Worm (Caenorhabditis elegans): ENCODE measurements around the gene srw-4.

srw-4 gene

DNA sequence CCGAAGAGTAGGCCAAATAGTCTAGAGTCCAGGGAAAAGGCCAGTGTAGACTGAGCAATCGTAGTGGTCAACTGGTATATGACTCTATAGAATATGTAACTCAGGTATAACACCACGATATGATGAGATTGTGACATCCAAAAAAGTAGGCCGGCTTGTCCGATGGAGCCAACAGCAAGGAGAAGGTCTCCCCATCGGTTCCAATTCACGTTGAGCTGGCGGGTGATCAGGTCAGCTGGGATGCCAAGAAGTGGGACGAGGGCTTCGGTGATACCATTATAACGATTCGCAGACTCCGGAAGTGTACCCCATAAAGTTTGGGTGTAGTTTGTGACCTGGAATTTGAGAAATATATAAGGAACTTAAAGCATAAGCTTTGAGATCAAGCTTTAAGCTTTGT lies 15.6 kb downstream of the srw-4 start:
- TF ChIP-seq scrt-1 (GFP tag; IDR thresholded peaks at IDR 0.05) (no peak), aly-1 (tag; optimal IDR thresholded peaks at IDR 0.05) (no peak), ama-1 (optimal IDR thresholded peaks at IDR 0.05) (no peak), ceh-13 (GFP tag; optimal IDR thresholded peaks at IDR 0.05) (no peak), pes-1 (GFP tag; IDR thresholded peaks at IDR 0.05) (no peak), ets-7 (tag; optimal IDR thresholded peaks at IDR 0.05) (no peak), tbx-37 (GFP tag; conservative IDR thresholded peaks at IDR 0.05) (no peak), hmbx-1 (tag; optimal IDR thresholded peaks at IDR 0.05) (no peak), sea-1 (GFP tag; conservative IDR thresholded peaks at IDR 0.05) (no peak), B0310.2 (tag; optimal IDR thresholded peaks at IDR 0.05) (no peak), tra-4 (tag; optimal IDR thresholded peaks at IDR 0.05) (no peak), ceh-36 (tag; optimal IDR thresholded peaks at IDR 0.05) (no peak)

ce11 chrV:2871754-2872504 lies 16.7 kb downstream of the srw-4 start:
- TF ChIP-seq ceh-36 (tag; optimal IDR thresholded peaks at IDR 0.05) = no peak
- TF ChIP-seq scrt-1 (GFP tag; IDR thresholded peaks at IDR 0.05) = no peak
- no peak for TF ChIP-seq hnd-1 (tag; optimal IDR thresholded peaks at IDR 0.05)
- no peak for TF ChIP-seq B0310.2 (tag; optimal IDR thresholded peaks at IDR 0.05)
- TF ChIP-seq tra-4 (tag; optimal IDR thresholded peaks at IDR 0.05) = no peak
- TF ChIP-seq ama-1 (optimal IDR thresholded peaks at IDR 0.05) = no peak
- no peak for TF ChIP-seq hmg-4 (GFP tag; optimal IDR thresholded peaks at IDR 0.05)
- no peak for TF ChIP-seq flt-1 (GFP tag; IDR thresholded peaks at IDR 0.05)
- TF ChIP-seq hmbx-1 (tag; optimal IDR thresholded peaks at IDR 0.05) = no peak
- no peak for TF ChIP-seq ceh-13 (GFP tag; optimal IDR thresholded peaks at IDR 0.05)
- no peak for TF ChIP-seq tbx-37 (GFP tag; conservative IDR thresholded peaks at IDR 0.05)
- no peak for TF ChIP-seq aly-1 (tag; optimal IDR thresholded peaks at IDR 0.05)
- TF ChIP-seq F13C5.2 (tag; optimal IDR thresholded peaks at IDR 0.05) = no peak
- TF ChIP-seq ets-7 (tag; optimal IDR thresholded peaks at IDR 0.05) = no peak
- no peak for TF ChIP-seq sea-1 (GFP tag; conservative IDR thresholded peaks at IDR 0.05)
- TF ChIP-seq pes-1 (GFP tag; IDR thresholded peaks at IDR 0.05) = no peak
- no peak for TF ChIP-seq tbx-11 (GFP tag; IDR thresholded peaks at IDR 0.05)

DNA sequence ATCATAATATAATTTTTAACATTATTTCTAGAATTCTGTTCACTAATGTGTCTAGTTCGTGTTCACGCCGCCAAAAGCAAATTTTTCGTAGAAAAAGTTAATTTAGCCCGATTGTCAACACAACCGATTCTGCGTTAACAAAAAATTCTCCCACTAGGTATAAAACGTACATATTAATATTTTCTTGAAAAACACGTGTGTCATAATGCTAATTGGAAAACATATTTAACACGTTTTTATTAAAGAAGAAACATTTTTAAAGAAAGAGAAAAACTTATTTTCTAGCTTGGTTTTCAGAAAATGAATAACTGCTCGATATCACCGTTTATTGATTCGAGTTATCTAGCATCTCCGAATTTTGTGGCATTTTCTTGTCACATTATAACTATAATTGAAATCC lies 18.5 kb downstream of the srw-4 start, which contains the start of gene srh-243:
srh-243 (plus strand) TSS at position 301 of the 400 bp plus-strand sequence.
- TF ChIP-seq hnd-1 (tag; optimal IDR thresholded peaks at IDR 0.05) (no peak), hmbx-1 (tag; optimal IDR thresholded peaks at IDR 0.05) (no peak), pes-1 (GFP tag; IDR thresholded peaks at IDR 0.05) (no peak), B0310.2 (tag; optimal IDR thresholded peaks at IDR 0.05) (no peak), scrt-1 (GFP tag; IDR thresholded peaks at IDR 0.05) (no peak), sea-1 (GFP tag; conservative IDR thresholded peaks at IDR 0.05) (no peak), ama-1 (optimal IDR thresholded peaks at IDR 0.05) (no peak), aly-1 (tag; optimal IDR thresholded peaks at IDR 0.05) (no peak), flt-1 (GFP tag; IDR thresholded peaks at IDR 0.05) (no peak), hmg-4 (GFP tag; optimal IDR thresholded peaks at IDR 0.05) (no peak), ets-7 (tag; optimal IDR thresholded peaks at IDR 0.05) (no peak), tra-4 (tag; optimal IDR thresholded peaks at IDR 0.05) (no peak), F13C5.2 (tag; optimal IDR thresholded peaks at IDR 0.05) (no peak), tbx-11 (GFP tag; IDR thresholded peaks at IDR 0.05) (no peak), tbx-37 (GFP tag; conservative IDR thresholded peaks at IDR 0.05) (no peak), ceh-36 (tag; optimal IDR thresholded peaks at IDR 0.05) (no peak)

DNA sequence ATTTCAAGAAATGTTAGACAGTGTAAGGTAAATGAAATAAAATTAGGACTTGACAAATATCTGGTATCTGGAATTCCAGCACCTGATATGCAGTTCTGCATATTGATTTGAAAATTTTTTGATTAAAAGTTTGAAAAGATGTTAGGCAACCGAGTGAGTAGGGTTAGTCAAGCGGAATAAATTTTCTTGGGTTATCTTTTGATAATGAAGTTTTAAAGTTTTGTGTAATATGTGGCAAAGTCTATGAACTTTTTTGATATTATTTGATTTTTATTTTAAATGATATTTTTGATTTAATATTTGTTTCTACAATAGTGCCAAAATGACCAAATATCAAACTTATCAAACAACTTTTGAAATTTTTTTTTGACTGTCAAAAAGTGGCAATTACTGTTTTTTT lies 19.1 kb downstream of the srw-4 start, which contains the start of gene srh-241:
srh-241 (minus strand) TSS at position 101 of the 400 bp plus-strand sequence.
- TF ChIP-seq pes-1 (GFP tag; IDR thresholded peaks at IDR 0.05) = no peak
- TF ChIP-seq flt-1 (GFP tag; IDR thresholded peaks at IDR 0.05) = no peak
- TF ChIP-seq tbx-11 (GFP tag; IDR thresholded peaks at IDR 0.05) = no peak
- no peak for TF ChIP-seq hmg-4 (GFP tag; optimal IDR thresholded peaks at IDR 0.05)
- no peak for TF ChIP-seq hmbx-1 (tag; optimal IDR thresholded peaks at IDR 0.05)

DNA sequence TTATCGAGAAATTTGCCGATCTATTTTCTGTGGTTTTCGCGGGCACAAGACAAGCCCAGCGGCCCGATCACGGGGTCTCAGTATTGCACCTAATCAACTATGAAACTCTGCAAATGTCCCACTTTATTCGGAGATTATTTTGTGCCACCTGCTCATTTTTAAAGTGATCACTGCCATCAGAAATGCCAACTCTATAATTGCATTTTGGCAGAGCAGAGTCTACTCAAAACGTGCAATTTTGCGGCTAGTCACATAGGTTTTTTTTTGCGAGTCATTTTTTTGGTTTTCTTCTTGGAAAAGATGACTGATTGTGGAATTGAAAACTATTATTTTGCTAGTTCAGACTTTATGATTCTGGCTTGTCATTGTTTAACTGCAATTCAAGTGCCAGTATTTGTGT lies 23.7 kb downstream of the srw-4 start, which contains the start of gene srh-240:
srh-240 (plus strand) TSS at position 301 of the 400 bp plus-strand sequence.
- TF ChIP-seq scrt-1 (GFP tag; IDR thresholded peaks at IDR 0.05) (no peak), hmg-4 (GFP tag; optimal IDR thresholded peaks at IDR 0.05) (no peak), ceh-36 (tag; optimal IDR thresholded peaks at IDR 0.05) (no peak), flt-1 (GFP tag; IDR thresholded peaks at IDR 0.05) (no peak), ama-1 (optimal IDR thresholded peaks at IDR 0.05) (no peak), F13C5.2 (tag; optimal IDR thresholded peaks at IDR 0.05) (no peak), hmbx-1 (tag; optimal IDR thresholded peaks at IDR 0.05) (no peak), hnd-1 (tag; optimal IDR thresholded peaks at IDR 0.05) (no peak), aly-1 (tag; optimal IDR thresholded peaks at IDR 0.05) (no peak), pes-1 (GFP tag; IDR thresholded peaks at IDR 0.05) (no peak), tbx-37 (GFP tag; conservative IDR thresholded peaks at IDR 0.05) (no peak)

DNA sequence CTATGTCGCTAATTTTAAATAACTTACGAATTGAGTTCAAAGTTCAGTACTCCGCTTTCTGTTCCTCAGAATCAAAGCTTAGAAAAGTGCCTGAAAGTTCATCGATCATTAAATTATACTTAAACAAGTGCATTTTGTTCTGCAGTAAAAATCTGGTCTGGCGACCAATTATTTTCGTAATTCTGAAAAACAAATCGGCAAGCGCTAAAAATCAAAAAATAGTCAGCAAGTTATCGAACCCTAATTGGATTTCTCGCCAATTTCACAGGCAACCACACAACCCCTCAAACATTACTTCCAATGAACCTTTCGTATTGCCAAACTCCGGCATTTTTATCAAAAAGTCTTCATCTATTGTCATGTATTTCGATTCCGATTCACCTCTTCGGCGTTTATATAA lies 25.5 kb downstream of the srw-4 start, which contains the start of gene srh-272:
srh-272 (plus strand) TSS at position 301 of the 400 bp plus-strand sequence.
- TF ChIP-seq scrt-1 (GFP tag; IDR thresholded peaks at IDR 0.05) (no peak), ets-7 (tag; optimal IDR thresholded peaks at IDR 0.05) (no peak), tbx-37 (GFP tag; conservative IDR thresholded peaks at IDR 0.05) (no peak), ceh-13 (GFP tag; optimal IDR thresholded peaks at IDR 0.05) (no peak), B0310.2 (tag; optimal IDR thresholded peaks at IDR 0.05) (no peak), flt-1 (GFP tag; IDR thresholded peaks at IDR 0.05) (no peak), hmg-4 (GFP tag; optimal IDR thresholded peaks at IDR 0.05) (no peak), hnd-1 (tag; optimal IDR thresholded peaks at IDR 0.05) (no peak), sea-1 (GFP tag; conservative IDR thresholded peaks at IDR 0.05) (no peak), hmbx-1 (tag; optimal IDR thresholded peaks at IDR 0.05) (no peak), F13C5.2 (tag; optimal IDR thresholded peaks at IDR 0.05) (no peak), aly-1 (tag; optimal IDR thresholded peaks at IDR 0.05) (no peak), tbx-11 (GFP tag; IDR thresholded peaks at IDR 0.05) (no peak), tra-4 (tag; optimal IDR thresholded peaks at IDR 0.05) (no peak), ama-1 (optimal IDR thresholded peaks at IDR 0.05) (no peak)

- no peak for TF ChIP-seq ceh-36 (tag; optimal IDR thresholded peaks at IDR 0.05)
- no peak for TF ChIP-seq B0310.2 (tag; optimal IDR thresholded peaks at IDR 0.05)
- no peak for TF ChIP-seq ama-1 (optimal IDR thresholded peaks at IDR 0.05)
- TF ChIP-seq ceh-13 (GFP tag; optimal IDR thresholded peaks at IDR 0.05) = no peak
- no peak for TF ChIP-seq hmbx-1 (tag; optimal IDR thresholded peaks at IDR 0.05)
- TF ChIP-seq scrt-1 (GFP tag; IDR thresholded peaks at IDR 0.05) = no peak
- no peak for TF ChIP-seq hnd-1 (tag; optimal IDR thresholded peaks at IDR 0.05)
- no peak for TF ChIP-seq aly-1 (tag; optimal IDR thresholded peaks at IDR 0.05)
- no peak for TF ChIP-seq tbx-11 (GFP tag; IDR thresholded peaks at IDR 0.05)
- no peak for TF ChIP-seq flt-1 (GFP tag; IDR thresholded peaks at IDR 0.05)
- no peak for TF ChIP-seq F13C5.2 (tag; optimal IDR thresholded peaks at IDR 0.05)
- no peak for TF ChIP-seq ets-7 (tag; optimal IDR thresholded peaks at IDR 0.05)
- TF ChIP-seq sea-1 (GFP tag; conservative IDR thresholded peaks at IDR 0.05) = no peak
- no peak for TF ChIP-seq hmg-4 (GFP tag; optimal IDR thresholded peaks at IDR 0.05)
Measured at ce11 chrV:2861505-2861904, 27.1 kb downstream of the srw-4 start, which contains the start of gene srh-270. Gene srh-270, minus strand, starts transcription at chrV:2861605.
